Fruit fly (Drosophila melanogaster) whole organism, embryonic: ENCODE results near the gene CG3815.

Experiments
- CG10543 ChIP-seq: fragments of 200-800 bp; sonication (Bioruptor generic); optimal IDR thresholded peaks from 3 replicates; lab custom pipeline; 2017; ENCODE audit warnings: missing biosample characterization, mild to moderate bottlenecking, missing genetic modification characterization, moderate library complexity
- CG12155 ChIP-seq: fragments of 200-800 bp; sonication (Bioruptor generic); optimal IDR thresholded peaks from 3 replicates; lab custom pipeline; 2016; ENCODE audit warnings: missing biosample characterization, missing genetic modification characterization
- CG13624 ChIP-seq: fragments of 200-800 bp; sonication (Bioruptor generic); optimal IDR thresholded peaks from 2 replicates; lab custom pipeline; 2016; ENCODE audit warnings: missing biosample characterization, missing genetic modification characterization
- CG13894 ChIP-seq: fragments of 200-800 bp; sonication (Bioruptor generic); optimal IDR thresholded peaks from 3 replicates; lab custom pipeline; 2018; ENCODE audit warnings: missing biosample characterization, mild to moderate bottlenecking, missing genetic modification characterization, moderate library complexity
- CG14441 ChIP-seq: fragments of 200-800 bp; sonication (Bioruptor generic); IDR thresholded peaks from 2 replicates; pipeline ENCODE4 v1.3.6; 2022; ENCODE audit warnings: missing biosample characterization, missing genetic modification characterization
- CG17361 ChIP-seq: fragments of 200-800 bp; sonication (Bioruptor generic); IDR thresholded peaks from 3 replicates; pipeline ENCODE4 v1.3.6; 2022; ENCODE audit warnings: missing biosample characterization, missing genetic modification characterization
- CG17829 ChIP-seq: fragments of 200-800 bp; optimal IDR thresholded peaks from 2 replicates; lab custom pipeline; 2019; ENCODE audit warnings: missing biosample characterization, mild to moderate bottlenecking, missing genetic modification characterization, moderate library complexity
- CG2120 ChIP-seq: fragments of 200-800 bp; sonication (Bioruptor generic); optimal IDR thresholded peaks from 3 replicates; lab custom pipeline; 2016; ENCODE audit warnings: missing biosample characterization, missing genetic modification characterization
- CG2712 ChIP-seq: fragments of 200-800 bp; optimal IDR thresholded peaks from 3 replicates; lab custom pipeline; 2019; ENCODE audit warnings: missing biosample characterization, mild to moderate bottlenecking, missing genetic modification characterization, moderate library complexity
- CG30020 ChIP-seq: fragments of 200-800 bp; optimal IDR thresholded peaks from 2 replicates; lab custom pipeline; 2019; ENCODE audit warnings: missing biosample characterization, mild to moderate bottlenecking, missing genetic modification characterization, moderate library complexity
- CG31441 ChIP-seq: fragments of 200-800 bp; sonication (Bioruptor generic); IDR thresholded peaks from 2 replicates; pipeline ENCODE4 v1.3.6; 2022; ENCODE audit warnings: missing biosample characterization, missing genetic modification characterization
- CG7357 ChIP-seq: fragments of 200-800 bp; sonication (Bioruptor generic); IDR thresholded peaks from 3 replicates; pipeline ENCODE4 v1.3.6; 2022; ENCODE audit warnings: missing biosample characterization, missing genetic modification characterization
- CG7987 ChIP-seq: fragments of 200-800 bp; sonication (Bioruptor generic); optimal IDR thresholded peaks from 2 replicates; lab custom pipeline; 2018; ENCODE audit warnings: missing biosample characterization, mild to moderate bottlenecking, missing genetic modification characterization, moderate library complexity
- CG8388 ChIP-seq: fragments of 200-800 bp; sonication (Bioruptor generic); optimal IDR thresholded peaks from 2 replicates; lab custom pipeline; 2019; ENCODE audit warnings: missing biosample characterization, mild to moderate bottlenecking, missing genetic modification characterization, moderate library complexity
- CG8478 ChIP-seq: fragments of >200 bp; optimal IDR thresholded peaks from 2 replicates; lab custom pipeline; 2018
- CG8924 ChIP-seq: fragments of 200-800 bp; optimal IDR thresholded peaks from 3 replicates; lab custom pipeline; 2019; ENCODE audit warnings: missing biosample characterization, mild to moderate bottlenecking, missing genetic modification characterization, moderate library complexity
- Camta ChIP-seq: fragments of 200-800 bp; sonication (Bioruptor generic); optimal IDR thresholded peaks from 2 replicates; lab custom pipeline; 2016; ENCODE audit warnings: missing biosample characterization, missing genetic modification characterization
- CkIIα-i1 ChIP-seq: fragments of 200-800 bp; sonication (Bioruptor generic); IDR thresholded peaks from 2 replicates; pipeline ENCODE4 v1.3.6; 2022; ENCODE audit warnings: missing biosample characterization, missing genetic modification characterization
- Dll ChIP-seq: fragments of 200-800 bp; sonication (Bioruptor generic); IDR thresholded peaks from 4 replicates; pipeline ENCODE4 v1.3.6; 2022; ENCODE audit warnings: missing biosample characterization, missing genetic modification characterization; ENCODE audit not compliant: partially characterized antibody
- HLH3B ChIP-seq: fragments of 200-800 bp; sonication (Bioruptor generic); IDR thresholded peaks from 2 replicates; pipeline ENCODE4 v1.3.6; 2022; ENCODE audit warnings: missing biosample characterization, missing genetic modification characterization
- Mad ChIP-seq: fragments of 200-800 bp; sonication (Bioruptor generic); optimal IDR thresholded peaks from 2 replicates; lab custom pipeline; 2016; ENCODE audit warnings: missing biosample characterization, missing genetic modification characterization
- Med ChIP-seq: fragments of 200-800 bp; sonication (Bioruptor generic); peaks from one replicate; lab custom pipeline; 2016; ENCODE audit warnings: missing biosample characterization, missing genetic modification characterization, mild to moderate bottlenecking, inconsistent platforms, moderate library complexity
- Meics ChIP-seq: fragments of 200-800 bp; sonication (Bioruptor generic); optimal IDR thresholded peaks from 2 replicates; lab custom pipeline; 2017; ENCODE audit warnings: missing biosample characterization, mild to moderate bottlenecking, missing genetic modification characterization
- Mes4 ChIP-seq: fragments of 200-800 bp; sonication (Bioruptor generic); optimal IDR thresholded peaks from 2 replicates; lab custom pipeline; 2016; ENCODE audit warnings: missing biosample characterization, missing genetic modification characterization
- Myb ChIP-seq: fragments of 200-800 bp; sonication (Bioruptor generic); optimal IDR thresholded peaks from 2 replicates; lab custom pipeline; 2016; ENCODE audit warnings: missing biosample characterization, missing genetic modification characterization
- NC2α ChIP-seq: fragments of 200-800 bp; sonication (Bioruptor generic); optimal IDR thresholded peaks from 2 replicates; lab custom pipeline; 2016; ENCODE audit warnings: missing biosample characterization, missing genetic modification characterization
- Nf-YC ChIP-seq: fragments of 200-800 bp; optimal IDR thresholded peaks from 3 replicates; lab custom pipeline; 2019; ENCODE audit warnings: missing biosample characterization, mild to moderate bottlenecking, missing genetic modification characterization, moderate library complexity
- Rfx ChIP-seq: fragments of 200-800 bp; sonication (Bioruptor generic); IDR thresholded peaks from 2 replicates; pipeline ENCODE4 v1.3.6; 2022; ENCODE audit warnings: missing biosample characterization, missing genetic modification characterization
- Sin3A ChIP-seq: fragments of >200 bp; optimal IDR thresholded peaks from 2 replicates; lab custom pipeline; 2018
- Sry-δ ChIP-seq: fragments of 200-800 bp; sonication (Bioruptor generic); optimal IDR thresholded peaks from 2 replicates; lab custom pipeline; 2016; ENCODE audit warnings: missing biosample characterization, missing genetic modification characterization
- Xrp1 ChIP-seq: fragments of 200-800 bp; sonication (Bioruptor generic); IDR thresholded peaks from 2 replicates; pipeline ENCODE4 v1.3.6; 2022; ENCODE audit warnings: missing biosample characterization, missing genetic modification characterization
- bbx ChIP-seq: fragments of 200-800 bp; sonication (Bioruptor generic); IDR thresholded peaks from 2 replicates; pipeline ENCODE4 v1.3.6; 2022; ENCODE audit warnings: missing biosample characterization, missing genetic modification characterization; ENCODE audit not compliant: partially characterized antibody
- gsb-n ChIP-seq: fragments of 200-800 bp; sonication (Bioruptor generic); optimal IDR thresholded peaks from 3 replicates; lab custom pipeline; 2018; ENCODE audit warnings: missing biosample characterization, mild to moderate bottlenecking, missing genetic modification characterization
- lbe ChIP-seq: fragments of 200-800 bp; sonication (Bioruptor generic); optimal IDR thresholded peaks from 2 replicates; lab custom pipeline; 2016; ENCODE audit warnings: missing biosample characterization, mild to moderate bottlenecking, missing genetic modification characterization
- pho ChIP-seq: fragments of 200-800 bp; sonication (Bioruptor generic); optimal IDR thresholded peaks from 2 replicates; lab custom pipeline; 2016; ENCODE audit warnings: missing biosample characterization, missing genetic modification characterization
- pita ChIP-seq: fragments of 200-800 bp; sonication (Bioruptor generic); optimal IDR thresholded peaks from 2 replicates; lab custom pipeline; 2017; ENCODE audit warnings: missing biosample characterization, mild to moderate bottlenecking, missing genetic modification characterization
- pros ChIP-seq: fragments of 200-800 bp; sonication (Bioruptor generic); optimal IDR thresholded peaks from 3 replicates; lab custom pipeline; 2019; ENCODE audit warnings: missing biosample characterization, mild to moderate bottlenecking, missing genetic modification characterization, moderate library complexity
- pzg ChIP-seq: fragments of 200-800 bp; sonication (Bioruptor generic); optimal IDR thresholded peaks from 3 replicates; lab custom pipeline; 2018; ENCODE audit warnings: missing biosample characterization, mild to moderate bottlenecking, missing genetic modification characterization, moderate library complexity
- sens ChIP-seq: fragments of 200-800 bp; sonication (Bioruptor generic); peaks from one replicate; lab custom pipeline; 2016; ENCODE audit warnings: missing biosample characterization, missing genetic modification characterization
- tll ChIP-seq, 2 experiments: fragments of 200-800 bp in 1 of 2; fragments of >200 bp in 1 of 2; sonication (Bioruptor generic) in 1 of 2; optimal IDR thresholded peaks; 2 replicates each; lab custom pipeline; 2017 to 2019; ENCODE audit warnings: missing biosample characterization in 2 of 2, missing genetic modification characterization in 2 of 2, mild to moderate bottlenecking in 1 of 2, moderate library complexity in 1 of 2
- unc-4 ChIP-seq: fragments of 200-800 bp; sonication (Bioruptor generic); IDR thresholded peaks from 2 replicates; pipeline ENCODE4 v1.3.6; 2022; ENCODE audit warnings: missing biosample characterization, missing genetic modification characterization; ENCODE audit not compliant: partially characterized antibody
- zen ChIP-seq: fragments of 200-800 bp; sonication (Bioruptor generic); optimal IDR thresholded peaks from 3 replicates; lab custom pipeline; 2018; ENCODE audit warnings: missing biosample characterization, mild to moderate bottlenecking, missing genetic modification characterization, moderate library complexity

Gene CG3815

dm6 chrX:6278879-6279628 is 16.1 kb upstream of the CG3815 start (continued):
- TF ChIP-seq CkIIα-i1 (GFP tag; lab: Robert Waterston, UW) (no peak), CG8924 (tag; lab: Kevin White, UChicago) (peak; percentile 26), Rfx (GFP tag; lab: Robert Waterston, UW) (0 out of 2 replicates have a peak, but pooled peaks have one; percentile 14), Myb (GFP tag; lab: Kevin White, UChicago) (peak; percentile 38), CG17829 (peak; percentile 13), NC2α (GFP tag; lab: Kevin White, UChicago) (peak; percentile 63), unc-4 (peak; percentile 34; the same call in 1 of the 2 replicates), sens (GFP tag; lab: Kevin White, UChicago) (peak; percentile 87), Nf-YC (peak; percentile 16), Mad (GFP tag; lab: Kevin White, UChicago) (no peak), CG7987 (GFP tag; lab: Kevin White, UChicago) (peak; percentile 19), CG12155 (GFP tag; lab: Kevin White, UChicago) (no peak), bbx (peak; percentile 37; the same call in 1 of the 2 replicates), tll (GFP tag; optimal IDR thresholded peaks at IDR 0.05; lab: Kevin White, UChicago) (peak in 1 of 2 experiments; percentile 9), CG2712 (tag; lab: Kevin White, UChicago) (peak; percentile 3), pzg (GFP tag; lab: Kevin White, UChicago) (peak; percentile 43), Med (GFP tag; lab: Kevin White, UChicago) (peak; percentile 79), Xrp1 (GFP tag; lab: Robert Waterston, UW) (no peak), Camta (peak; percentile 41), zen (tag; lab: Kevin White, UChicago) (no peak), CG8478 (peak; percentile 82), Sin3A (peak; percentile 15), CG17361 (GFP tag; lab: Robert Waterston, UW) (peak; percentile 48; the same call in 2 of the 3 replicates), CG13894 (tag; lab: Kevin White, UChicago) (peak; percentile 17), Sry-δ (GFP tag; lab: Kevin White, UChicago) (peak; percentile 25), CG10543 (GFP tag; lab: Kevin White, UChicago) (peak; percentile 58), pita (GFP tag; lab: Kevin White, UChicago) (no peak), Mes4 (peak; percentile 51), Meics (GFP tag; lab: Kevin White, UChicago) (peak; percentile 32), CG7357 (GFP tag; lab: Robert Waterston, UW) (no peak), CG2120 (no peak), Dll (GFP tag; lab: Robert Waterston, UW) (peak; percentile 46; the same call in 2 of the 4 replicates), pho (GFP tag; lab: Kevin White, UChicago) (peak; percentile 30), HLH3B (GFP tag; lab: Robert Waterston, UW) (0 out of 2 replicates have a peak, but pooled peaks have one; percentile 16), CG8388 (no peak), gsb-n (peak; percentile 89)

dm6 chrX:6279629-6280073 is 15.5 kb upstream of the CG3815 start, which contains the start of gene Ubi-p5E:
Ubi-p5E (minus strand) TSS chrX:6279647.
- TF ChIP-seq lbe (GFP tag; lab: Kevin White, UChicago): peak; percentile 51
- TF ChIP-seq pros (GFP tag; lab: Kevin White, UChicago): peak; percentile 33
- TF ChIP-seq CG30020: peak; percentile 87
- 0 out of 2 replicates have a peak, but pooled peaks have one; percentile 0 for TF ChIP-seq CG31441 (GFP tag; lab: Robert Waterston, UW)
- TF ChIP-seq CG17829: no peak
- peak; percentile 16 for TF ChIP-seq CG13624
- no peak for TF ChIP-seq CG14441
- TF ChIP-seq zen (tag; lab: Kevin White, UChicago): peak; percentile 3
- peak; percentile 18 for TF ChIP-seq Med (GFP tag; lab: Kevin White, UChicago)
